Fruit fly (Drosophila melanogaster) whole organism, embryonic: Measurements from ENCODE around the gene CG31064.

Experiments used
- Atf-2 ChIP-seq: fragments of 200-800 bp; sonication (Bioruptor generic); optimal IDR thresholded peaks from 2 replicates; lab custom pipeline; 2016; ENCODE audit warnings: missing biosample characterization, missing genetic modification characterization
- Atf3 ChIP-seq: fragments of 200-800 bp; sonication (Bioruptor generic); optimal IDR thresholded peaks from 3 replicates; lab custom pipeline; 2016; ENCODE audit warnings: missing biosample characterization, missing genetic modification characterization
- Bteb2 ChIP-seq: fragments of 200-800 bp; sonication (Bioruptor generic); optimal IDR thresholded peaks from 2 replicates; lab custom pipeline; 2016; ENCODE audit warnings: missing biosample characterization, missing genetic modification characterization
- CG12659 ChIP-seq: fragments of 200-800 bp; sonication (Bioruptor generic); optimal IDR thresholded peaks from 3 replicates; lab custom pipeline; 2017; ENCODE audit warnings: mild to moderate bottlenecking, missing biosample characterization, missing genetic modification reagents, missing genetic modification characterization
- CG14710 ChIP-seq: fragments of 200-800 bp; sonication (Bioruptor generic); optimal IDR thresholded peaks from 3 replicates; lab custom pipeline; 2019; ENCODE audit warnings: missing biosample characterization, mild to moderate bottlenecking, missing genetic modification characterization, moderate library complexity
- CG15011 ChIP-seq: fragments of 200-800 bp; sonication (Bioruptor generic); optimal IDR thresholded peaks from 3 replicates; lab custom pipeline; 2018; ENCODE audit warnings: missing biosample characterization, mild to moderate bottlenecking, missing genetic modification characterization
- CG15514 ChIP-seq: fragments of 200-800 bp; sonication (Bioruptor generic); optimal IDR thresholded peaks from 3 replicates; lab custom pipeline; 2017; ENCODE audit warnings: missing biosample characterization, missing genetic modification characterization, mild to moderate bottlenecking, moderate library complexity, missing genetic modification reagents
- CG17912 ChIP-seq: fragments of 200-800 bp; sonication (Bioruptor generic); optimal IDR thresholded peaks from 2 replicates; lab custom pipeline; 2018; ENCODE audit warnings: missing biosample characterization, mild to moderate bottlenecking, missing genetic modification characterization
- CG1792 ChIP-seq: fragments of 200-800 bp; sonication (Bioruptor generic); optimal IDR thresholded peaks from 2 replicates; lab custom pipeline; 2016; ENCODE audit warnings: missing biosample characterization, missing genetic modification characterization
- CG18262 ChIP-seq: fragments of 200-800 bp; optimal IDR thresholded peaks from 3 replicates; lab custom pipeline; 2019; ENCODE audit warnings: missing biosample characterization, mild to moderate bottlenecking, missing genetic modification characterization, moderate library complexity
- CG18764 ChIP-seq: fragments of 200-800 bp; sonication (Bioruptor generic); optimal IDR thresholded peaks from 3 replicates; lab custom pipeline; 2016; ENCODE audit warnings: missing biosample characterization, missing genetic modification characterization
- CG32772 ChIP-seq: fragments of 200-800 bp; sonication (Bioruptor generic); IDR thresholded peaks from 2 replicates; pipeline ENCODE4 v1.3.6; 2022; ENCODE audit warnings: missing biosample characterization, missing genetic modification characterization
- CG7271 ChIP-seq: fragments of 200-800 bp; sonication (Bioruptor generic); optimal IDR thresholded peaks from 2 replicates; lab custom pipeline; 2018; ENCODE audit warnings: missing biosample characterization, mild to moderate bottlenecking, missing genetic modification characterization, moderate library complexity
- CG7963 ChIP-seq: fragments of 200-800 bp; sonication (Bioruptor generic); IDR thresholded peaks from 3 replicates; pipeline ENCODE4 v1.3.6; 2022; ENCODE audit warnings: missing biosample characterization, missing genetic modification characterization; ENCODE audit not compliant: partially characterized antibody
- CG8478 ChIP-seq: fragments of >200 bp; optimal IDR thresholded peaks from 2 replicates; lab custom pipeline; 2018
- CG9215 ChIP-seq: fragments of 200-800 bp; sonication (Bioruptor generic); IDR thresholded peaks from 2 replicates; pipeline ENCODE4 v1.3.6; 2022; ENCODE audit warnings: missing biosample characterization, missing genetic modification characterization
- CG9437 ChIP-seq: fragments of 200-800 bp; sonication (Bioruptor generic); optimal IDR thresholded peaks from 2 replicates; lab custom pipeline; 2018; ENCODE audit warnings: missing biosample characterization, mild to moderate bottlenecking, missing genetic modification characterization
- CG9727 ChIP-seq: fragments of 200-800 bp; sonication (Bioruptor generic); optimal IDR thresholded peaks from 3 replicates; lab custom pipeline; 2017; ENCODE audit warnings: missing biosample characterization, mild to moderate bottlenecking, missing genetic modification characterization
- CG9817 ChIP-seq: fragments of 200-800 bp; sonication (Bioruptor generic); optimal IDR thresholded peaks from 2 replicates; lab custom pipeline; 2018; ENCODE audit warnings: missing biosample characterization, mild to moderate bottlenecking, missing genetic modification characterization, moderate library complexity
- CG9876 ChIP-seq: fragments of 200-800 bp; sonication (Bioruptor generic); optimal IDR thresholded peaks from 2 replicates; lab custom pipeline; 2016; ENCODE audit warnings: missing biosample characterization, missing genetic modification characterization
- CkIIα-i1 ChIP-seq: fragments of 200-800 bp; sonication (Bioruptor generic); IDR thresholded peaks from 2 replicates; pipeline ENCODE4 v1.3.6; 2022; ENCODE audit warnings: missing biosample characterization, missing genetic modification characterization
- Deaf1 ChIP-seq: fragments of 200-800 bp; optimal IDR thresholded peaks from 3 replicates; lab custom pipeline; 2019; ENCODE audit warnings: missing biosample characterization, mild to moderate bottlenecking, missing genetic modification characterization, moderate library complexity
- Dip3 ChIP-seq: fragments of 200-800 bp; sonication (Bioruptor generic); optimal IDR thresholded peaks from 3 replicates; lab custom pipeline; 2016; ENCODE audit warnings: missing biosample characterization, missing genetic modification characterization
- Ets97D ChIP-seq: fragments of 200-800 bp; sonication (Bioruptor generic); optimal IDR thresholded peaks from 3 replicates; lab custom pipeline; 2016; ENCODE audit warnings: missing biosample characterization, missing genetic modification characterization
- Gug ChIP-seq: fragments of 200-800 bp; sonication (Bioruptor generic); IDR thresholded peaks from 4 replicates; pipeline ENCODE4 v1.3.6; 2022; ENCODE audit warnings: missing biosample characterization, missing genetic modification characterization
- HLH4C ChIP-seq: fragments of 200-800 bp; sonication (Bioruptor generic); IDR thresholded peaks from 3 replicates; pipeline ENCODE4 v1.3.6; 2022; ENCODE audit warnings: missing biosample characterization, missing genetic modification characterization; ENCODE audit not compliant: partially characterized antibody
- Mad ChIP-seq: fragments of 200-800 bp; sonication (Bioruptor generic); optimal IDR thresholded peaks from 2 replicates; lab custom pipeline; 2016; ENCODE audit warnings: missing biosample characterization, missing genetic modification characterization
- Myb ChIP-seq: fragments of 200-800 bp; sonication (Bioruptor generic); optimal IDR thresholded peaks from 2 replicates; lab custom pipeline; 2016; ENCODE audit warnings: missing biosample characterization, missing genetic modification characterization
- ara ChIP-seq: fragments of 200-800 bp; sonication (Bioruptor generic); IDR thresholded peaks from 2 replicates; pipeline ENCODE4 v1.3.6; 2022; ENCODE audit warnings: missing biosample characterization, missing genetic modification characterization
- bsh ChIP-seq, 2 experiments: fragments of 200-800 bp; sonication (Bioruptor generic); optimal IDR thresholded peaks; 2 replicates each; lab custom pipeline; 2017 to 2018; ENCODE audit warnings: mild to moderate bottlenecking in 2 of 2, missing biosample characterization in 2 of 2, missing genetic modification characterization in 2 of 2, moderate library complexity in 1 of 2
- eve ChIP-seq, 2 experiments: fragments of >200 bp; optimal IDR thresholded peaks; 2 replicates each; lab custom pipeline; 2017; ENCODE audit warnings: missing biosample characterization in 2 of 2, missing genetic modification characterization in 2 of 2
- ewg ChIP-seq: fragments of 200-800 bp; sonication (Bioruptor generic); optimal IDR thresholded peaks from 3 replicates; lab custom pipeline; 2017; ENCODE audit warnings: mild to moderate bottlenecking, missing biosample characterization, missing genetic modification reagents, missing genetic modification characterization
- eyg ChIP-seq: fragments of 200-800 bp; sonication (Bioruptor generic); optimal IDR thresholded peaks from 3 replicates; lab custom pipeline; 2016; ENCODE audit warnings: missing biosample characterization, missing genetic modification characterization
- gro ChIP-seq: fragments of 200-800 bp; sonication (Bioruptor generic); optimal IDR thresholded peaks from 2 replicates; lab custom pipeline; 2016; ENCODE audit warnings: missing biosample characterization, missing genetic modification characterization
- insv ChIP-seq, 2 experiments: fragments of 200-800 bp; sonication (Bioruptor generic); optimal IDR thresholded peaks; 3 replicates each; lab custom pipeline; 2016 to 2018; ENCODE audit warnings: missing biosample characterization in 2 of 2, missing genetic modification characterization in 2 of 2
- jigr1 ChIP-seq: fragments of 200-800 bp; sonication (Bioruptor generic); IDR thresholded peaks from 3 replicates; pipeline ENCODE4 v1.3.6; 2022; ENCODE audit warnings: missing biosample characterization, missing genetic modification characterization
- lola ChIP-seq, 3 experiments: fragments of >200 bp in 2 of 3; fragments of 200-800 bp in 1 of 3; sonication (Bioruptor generic) in 1 of 3; optimal IDR thresholded peaks; 2 replicates each; lab custom pipeline; 2017 to 2019; ENCODE audit warnings: missing biosample characterization in 3 of 3, missing genetic modification characterization in 3 of 3, mild to moderate bottlenecking in 1 of 3, moderate library complexity in 1 of 3
- mam ChIP-seq: fragments of 200-800 bp; sonication (Bioruptor generic); optimal IDR thresholded peaks from 3 replicates; lab custom pipeline; 2016; ENCODE audit warnings: missing biosample characterization, missing genetic modification characterization
- mld ChIP-seq: fragments of 200-800 bp; sonication (Bioruptor generic); IDR thresholded peaks from 3 replicates; pipeline ENCODE4 v1.3.6; 2022; ENCODE audit warnings: missing biosample characterization, missing genetic modification characterization; ENCODE audit not compliant: partially characterized antibody
- nmo ChIP-seq: fragments of 200-800 bp; sonication (Bioruptor generic); optimal IDR thresholded peaks from 2 replicates; lab custom pipeline; 2018; ENCODE audit warnings: missing biosample characterization, mild to moderate bottlenecking, missing genetic modification characterization, moderate library complexity
- row ChIP-seq: fragments of 200-800 bp; sonication (Bioruptor generic); IDR thresholded peaks from 3 replicates; pipeline ENCODE4 v1.3.6; 2022; ENCODE audit warnings: missing biosample characterization, missing genetic modification characterization
- scrt ChIP-seq: fragments of 200-800 bp; sonication (Bioruptor generic); optimal IDR thresholded peaks from 2 replicates; lab custom pipeline; 2018; ENCODE audit warnings: missing biosample characterization, mild to moderate bottlenecking, missing genetic modification characterization, moderate library complexity
- stwl ChIP-seq: fragments of 200-800 bp; sonication (Bioruptor generic); optimal IDR thresholded peaks from 3 replicates; lab custom pipeline; 2018; ENCODE audit warnings: missing biosample characterization, mild to moderate bottlenecking, missing genetic modification characterization, moderate library complexity
- tap ChIP-seq: fragments of 200-800 bp; optimal IDR thresholded peaks from 3 replicates; lab custom pipeline; 2019; ENCODE audit warnings: missing biosample characterization, mild to moderate bottlenecking, missing genetic modification characterization, moderate library complexity
- trem ChIP-seq: fragments of 200-800 bp; optimal IDR thresholded peaks from 3 replicates; lab custom pipeline; 2019; ENCODE audit warnings: missing biosample characterization, mild to moderate bottlenecking, missing genetic modification characterization, moderate library complexity
- tup ChIP-seq: fragments of 200-800 bp; sonication (Bioruptor generic); optimal IDR thresholded peaks from 2 replicates; lab custom pipeline; 2016; ENCODE audit warnings: missing biosample characterization, mild to moderate bottlenecking, missing genetic modification characterization, moderate library complexity
- unc-4 ChIP-seq: fragments of 200-800 bp; sonication (Bioruptor generic); IDR thresholded peaks from 2 replicates; pipeline ENCODE4 v1.3.6; 2022; ENCODE audit warnings: missing biosample characterization, missing genetic modification characterization; ENCODE audit not compliant: partially characterized antibody
- zf30C ChIP-seq: fragments of 200-800 bp; sonication (Bioruptor generic); optimal IDR thresholded peaks from 3 replicates; lab custom pipeline; 2018; ENCODE audit warnings: missing biosample characterization, mild to moderate bottlenecking, missing genetic modification characterization

CG31064 gene

DNA sequence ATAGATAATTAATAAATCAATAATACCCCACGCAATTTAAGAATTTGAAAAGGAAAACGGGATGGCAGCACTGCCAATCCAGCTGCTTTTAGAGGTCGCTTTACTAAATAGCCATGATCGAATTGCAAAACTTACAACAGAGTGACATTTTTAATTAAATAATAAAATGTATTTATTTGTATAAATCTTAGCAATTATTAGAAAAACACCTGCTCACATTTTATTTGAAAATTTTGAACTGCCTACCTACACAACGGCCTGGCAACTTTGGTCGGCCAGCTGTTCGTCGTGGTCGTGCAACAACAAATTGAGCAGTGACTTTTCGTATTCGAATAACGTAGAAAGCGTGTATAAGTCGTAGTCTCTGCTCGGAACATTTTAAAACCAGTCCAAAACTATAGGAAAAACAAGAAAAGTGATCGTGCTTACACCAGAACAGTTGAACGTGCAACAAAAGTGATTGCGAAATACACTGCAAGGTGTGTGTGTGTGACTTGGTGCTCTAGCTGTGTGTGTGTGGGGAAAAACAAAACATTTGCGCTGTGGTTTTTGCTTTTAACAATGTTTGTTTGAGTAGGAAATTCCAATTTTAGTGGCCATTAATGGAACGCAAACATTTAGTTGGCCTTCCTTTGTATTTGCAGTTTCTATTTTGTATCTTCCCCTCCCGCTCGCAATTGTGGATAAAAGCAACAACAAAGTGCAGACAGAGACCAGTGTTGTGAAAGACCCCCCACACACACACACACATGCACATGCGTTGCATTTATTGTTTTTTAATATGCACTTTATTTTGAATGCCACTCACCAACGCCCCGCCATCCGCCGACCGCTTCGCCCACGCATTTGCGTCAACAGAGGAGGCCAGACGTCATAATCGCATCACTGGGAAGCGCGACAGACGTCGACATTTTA lies 35.9 kb upstream of the CG31064 start, which contains the start of gene CG5938 (continued):
- TF ChIP-seq tup (GFP tag; lab: Kevin White, UChicago), result peak; percentile 1
- peak; percentile 58 for TF ChIP-seq CG14710 (tag; lab: Kevin White, UChicago)
- TF ChIP-seq CG15514, result peak; percentile 62
- peak; percentile 15; the same call in 1 of the 2 replicates for TF ChIP-seq unc-4 (GFP tag; lab: Robert Waterston, UW)
- no peak for TF ChIP-seq ewg
- TF ChIP-seq CG18262, result peak; percentile 36
- TF ChIP-seq Mad (GFP tag; lab: Kevin White, UChicago), result no peak
- peak; percentile 23 for TF ChIP-seq CG18764 (GFP tag; lab: Kevin White, UChicago)
- peak in 1 of 3 experiments; percentile 20 for TF ChIP-seq lola (GFP tag; optimal IDR thresholded peaks at IDR 0.05; lab: Kevin White, UChicago)
- TF ChIP-seq gro, result no peak
- peak; percentile 4 for TF ChIP-seq CG8478 (lab: Kevin White, UChicago)
- peak; percentile 92 for TF ChIP-seq trem (tag; lab: Kevin White, UChicago)
- TF ChIP-seq insv (GFP tag; optimal IDR thresholded peaks at IDR 0.05; lab: Kevin White, UChicago), result no peak
- no peak for TF ChIP-seq mld (GFP tag; lab: Robert Waterston, UW)
- TF ChIP-seq mam (GFP tag; lab: Kevin White, UChicago), result no peak
- peak; percentile 13 for TF ChIP-seq scrt (GFP tag; lab: Kevin White, UChicago)
- TF ChIP-seq CkIIα-i1 (GFP tag; lab: Robert Waterston, UW), result no peak
- TF ChIP-seq Myb (GFP tag; lab: Kevin White, UChicago), result peak; percentile 0
- no peak for TF ChIP-seq Atf-2 (GFP tag; lab: Kevin White, UChicago)
- TF ChIP-seq eve (GFP tag; optimal IDR thresholded peaks at IDR 0.05; lab: Kevin White, UChicago), result no peak
- no peak for TF ChIP-seq HLH4C (GFP tag; lab: Robert Waterston, UW)
- TF ChIP-seq CG9817, result peak; percentile 9
- no peak for TF ChIP-seq CG7271 (tag; lab: Kevin White, UChicago)
- TF ChIP-seq CG1792 (GFP tag; lab: Kevin White, UChicago), result no peak
- peak; percentile 10 for TF ChIP-seq CG9727 (GFP tag; lab: Kevin White, UChicago)
- peak in 1 of 2 experiments; percentile 23 for TF ChIP-seq bsh (GFP tag; optimal IDR thresholded peaks at IDR 0.05; lab: Kevin White, UChicago)
- TF ChIP-seq jigr1 (GFP tag; lab: Robert Waterston, UW), result no peak
- TF ChIP-seq CG9876 (GFP tag; lab: Kevin White, UChicago), result no peak
- TF ChIP-seq CG12659 (GFP tag; lab: Kevin White, UChicago), result peak; percentile 35
- no peak for TF ChIP-seq Dip3 (GFP tag; lab: Kevin White, UChicago)
- TF ChIP-seq tap (tag; lab: Kevin White, UChicago), result peak; percentile 40
- no peak for TF ChIP-seq eyg (GFP tag; lab: Kevin White, UChicago)
- TF ChIP-seq Ets97D (GFP tag; lab: Kevin White, UChicago), result no peak
- 0 out of 4 replicates have a peak, but pooled peaks have one; percentile 9 for TF ChIP-seq Gug (GFP tag; lab: Robert Waterston, UW)
- no peak for TF ChIP-seq CG17912 (GFP tag; lab: Kevin White, UChicago)
- TF ChIP-seq Bteb2 (GFP tag; lab: Kevin White, UChicago), result no peak
- no peak for TF ChIP-seq CG15011 (GFP tag; lab: Kevin White, UChicago)
- no peak for TF ChIP-seq ara (GFP tag; lab: Robert Waterston, UW)
- TF ChIP-seq CG7963, result no peak
- no peak for TF ChIP-seq CG9215 (GFP tag; lab: Robert Waterston, UW)
- TF ChIP-seq nmo (GFP tag; lab: Kevin White, UChicago), result peak; percentile 41
- TF ChIP-seq row, result peak; percentile 67
- no peak for TF ChIP-seq zf30C (GFP tag; lab: Kevin White, UChicago)
- peak; percentile 35 for TF ChIP-seq Deaf1 (tag; lab: Kevin White, UChicago)
- TF ChIP-seq CG32772, result no peak
- TF ChIP-seq Atf3 (GFP tag; lab: Kevin White, UChicago), result no peak
- TF ChIP-seq CG9437, result peak; percentile 52
- peak; percentile 51 for TF ChIP-seq stwl (tag; lab: Kevin White, UChicago)
